Worm (Caenorhabditis elegans) whole organism, L2 larva: ENCODE data around the gene srj-4.

Experiments
- C34F6.9 ChIP-seq: fragments of 150-350 bp; optimal IDR thresholded peaks from 2 replicates; lab custom pipeline; 2014; ENCODE audit warnings: missing biosample characterization, missing genetic modification characterization
- F13H6.1 ChIP-seq: sonication (generic microtip); optimal IDR thresholded peaks from 2 replicates; lab custom pipeline; 2016; ENCODE audit warnings: missing genetic modification characterization, missing compliant biosample characterization
- R02D3.7 ChIP-seq: fragments of 150-350 bp; optimal IDR thresholded peaks from 2 replicates; lab custom pipeline; 2014; ENCODE audit warnings: missing biosample characterization, missing genetic modification characterization
- Y55F3AM.14 ChIP-seq: fragments of 200-800 bp; sonication (Bioruptor generic); optimal IDR thresholded peaks from 2 replicates; lab custom pipeline; 2018; ENCODE audit warnings: mild to moderate bottlenecking, missing genetic modification characterization, missing compliant biosample characterization
- ZK546.5 ChIP-seq: sonication (generic microtip); optimal IDR thresholded peaks from 2 replicates; lab custom pipeline; 2017; ENCODE audit warnings: missing biosample characterization, missing genetic modification characterization
- alr-1 ChIP-seq: fragments of 150-350 bp; optimal IDR thresholded peaks from 2 replicates; lab custom pipeline; 2014; ENCODE audit warnings: missing biosample characterization, missing genetic modification characterization
- aly-2 ChIP-seq: fragments of 150-350 bp; optimal IDR thresholded peaks from 2 replicates; lab custom pipeline; 2014; ENCODE audit warnings: missing biosample characterization, missing genetic modification characterization
- ama-1 ChIP-seq: fragments of 150-350 bp; optimal IDR thresholded peaks from 2 replicates; lab custom pipeline; 2018; ENCODE audit warnings: inconsistent platforms
- blmp-1 ChIP-seq: sonication (generic microtip); optimal IDR thresholded peaks from 2 replicates; lab custom pipeline; 2017; ENCODE audit warnings: missing genetic modification characterization, mild to moderate bottlenecking, missing compliant biosample characterization, antibody characterized with exemption, moderate library complexity; ENCODE audit not compliant: insufficient read depth
- ceh-16 ChIP-seq: fragments of 150-350 bp; optimal IDR thresholded peaks from 2 replicates; lab custom pipeline; 2014; ENCODE audit warnings: missing biosample characterization, missing genetic modification characterization
- ceh-82 ChIP-seq: fragments of 150-350 bp; optimal IDR thresholded peaks from 2 replicates; lab custom pipeline; 2014; ENCODE audit warnings: missing biosample characterization, missing genetic modification characterization
- crh-2 ChIP-seq: sonication (generic microtip); optimal IDR thresholded peaks from 2 replicates; lab custom pipeline; 2017; ENCODE audit warnings: missing biosample characterization, missing genetic modification characterization
- dmd-4 ChIP-seq: sonication (generic microtip); optimal IDR thresholded peaks from 2 replicates; lab custom pipeline; 2017; ENCODE audit warnings: missing biosample characterization, missing genetic modification characterization
- egl-27 ChIP-seq: sonication (generic microtip); optimal IDR thresholded peaks from 3 replicates; lab custom pipeline; 2017; ENCODE audit warnings: missing biosample characterization, missing genetic modification reagents, missing genetic modification characterization
- elt-1 ChIP-seq: fragments of 150-350 bp; optimal IDR thresholded peaks from 2 replicates; lab custom pipeline; 2014; ENCODE audit warnings: missing biosample characterization, missing genetic modification characterization
- elt-3 ChIP-seq: sonication (generic microtip); optimal IDR thresholded peaks from 2 replicates; lab custom pipeline; 2017; ENCODE audit warnings: missing biosample characterization, missing genetic modification characterization
- fos-1 ChIP-seq: fragments of 150-350 bp; optimal IDR thresholded peaks from 2 replicates; lab custom pipeline; 2014; ENCODE audit warnings: missing biosample characterization, missing genetic modification characterization
- gmeb-1 ChIP-seq: fragments of 150-350 bp; optimal IDR thresholded peaks from 2 replicates; lab custom pipeline; 2014; ENCODE audit warnings: missing biosample characterization, missing genetic modification characterization
- lin-11 ChIP-seq: fragments of 150-350 bp; sonication (generic microtip); optimal IDR thresholded peaks from 2 replicates; lab custom pipeline; 2014; ENCODE audit warnings: missing biosample characterization, missing genetic modification characterization, inconsistent platforms, mixed read lengths
- lin-13 ChIP-seq: fragments of 150-350 bp; optimal IDR thresholded peaks from 2 replicates; lab custom pipeline; 2014; ENCODE audit warnings: missing biosample characterization, missing genetic modification reagents, missing genetic modification characterization
- lin-39 ChIP-seq: fragments of 150-350 bp; optimal IDR thresholded peaks from 2 replicates; lab custom pipeline; 2014; ENCODE audit warnings: missing biosample characterization, missing genetic modification reagents, missing genetic modification characterization
- lsy-2 ChIP-seq, 2 experiments: fragments of 150-350 bp in 1 of 2; sonication (generic microtip) in 1 of 2; optimal IDR thresholded peaks; 2 replicates each; lab custom pipeline; 2014 to 2017; ENCODE audit warnings: missing biosample characterization in 2 of 2, missing genetic modification characterization in 2 of 2
- mab-5 ChIP-seq: fragments of 150-350 bp; optimal IDR thresholded peaks from 2 replicates; lab custom pipeline; 2014; ENCODE audit warnings: missing biosample characterization, missing genetic modification characterization
- mbf-1 ChIP-seq: sonication (generic microtip); optimal IDR thresholded peaks from 2 replicates; lab custom pipeline; 2017; ENCODE audit warnings: missing biosample characterization, missing genetic modification characterization
- mdl-1 ChIP-seq, 2 experiments: fragments of 150-350 bp in 1 of 2; sonication (generic microtip) in 1 of 2; optimal IDR thresholded peaks; 2 replicates each; lab custom pipeline; 2017; ENCODE audit warnings: missing biosample characterization in 2 of 2, missing genetic modification characterization in 2 of 2
- nhr-10 ChIP-seq: sonication (generic microtip); optimal IDR thresholded peaks from 2 replicates; lab custom pipeline; 2017; ENCODE audit warnings: missing biosample characterization, missing genetic modification characterization
- nhr-11 ChIP-seq: fragments of 150-350 bp; optimal IDR thresholded peaks from 2 replicates; lab custom pipeline; 2014; ENCODE audit warnings: missing biosample characterization, missing genetic modification characterization
- nhr-12 ChIP-seq: fragments of 150-350 bp; optimal IDR thresholded peaks from 2 replicates; lab custom pipeline; 2014; ENCODE audit warnings: missing biosample characterization, missing genetic modification characterization
- nhr-129 ChIP-seq: fragments of 150-350 bp; optimal IDR thresholded peaks from 2 replicates; lab custom pipeline; 2014; ENCODE audit warnings: missing biosample characterization, missing genetic modification characterization
- nhr-21 ChIP-seq: fragments of 150-350 bp; optimal IDR thresholded peaks from 2 replicates; lab custom pipeline; 2014; ENCODE audit warnings: missing biosample characterization, missing genetic modification characterization
- nhr-23 ChIP-seq: fragments of 150-350 bp; optimal IDR thresholded peaks from 2 replicates; lab custom pipeline; 2014; ENCODE audit warnings: missing biosample characterization, missing genetic modification reagents, missing genetic modification characterization
- nhr-237 ChIP-seq: fragments of 150-350 bp; optimal IDR thresholded peaks from 2 replicates; lab custom pipeline; 2014; ENCODE audit warnings: missing biosample characterization, missing genetic modification characterization
- nhr-25 ChIP-seq: fragments of 150-350 bp; sonication (generic microtip); optimal IDR thresholded peaks from 3 replicates; lab custom pipeline; 2014; ENCODE audit warnings: missing biosample characterization, missing genetic modification characterization
- nhr-6 ChIP-seq: fragments of 150-350 bp; optimal IDR thresholded peaks from 2 replicates; lab custom pipeline; 2014; ENCODE audit warnings: missing biosample characterization, missing genetic modification characterization
- nhr-77 ChIP-seq: fragments of 150-350 bp; optimal IDR thresholded peaks from 2 replicates; lab custom pipeline; 2014; ENCODE audit warnings: missing biosample characterization, missing genetic modification characterization
- peb-1 ChIP-seq: fragments of 150-350 bp; optimal IDR thresholded peaks from 2 replicates; lab custom pipeline; 2014; ENCODE audit warnings: missing biosample characterization, missing genetic modification characterization
- sem-4 ChIP-seq: fragments of 150-350 bp; optimal IDR thresholded peaks from 2 replicates; lab custom pipeline; 2014; ENCODE audit warnings: missing biosample characterization, missing genetic modification reagents, missing genetic modification characterization
- skn-1 ChIP-seq: sonication (generic microtip); optimal IDR thresholded peaks from 2 replicates; lab custom pipeline; 2017; ENCODE audit warnings: missing biosample characterization, missing genetic modification characterization
- sma-3 ChIP-seq: sonication (generic microtip); optimal IDR thresholded peaks from 2 replicates; lab custom pipeline; 2016; ENCODE audit warnings: missing genetic modification reagents, missing genetic modification characterization, missing compliant biosample characterization
- sma-9 ChIP-seq, 2 experiments: fragments of 150-350 bp in 1 of 2; sonication (generic microtip) in 1 of 2; optimal IDR thresholded peaks; 2 replicates each; lab custom pipeline; 2014 to 2016; ENCODE audit warnings: missing genetic modification characterization in 2 of 2, mild to moderate bottlenecking in 1 of 2, missing biosample characterization in 1 of 2, missing compliant biosample characterization in 1 of 2, missing genetic modification reagents in 1 of 2, moderate library complexity in 1 of 2
- snpc-4 ChIP-seq: fragments of 150-350 bp; optimal IDR thresholded peaks from 2 replicates; lab custom pipeline; 2014; ENCODE audit warnings: missing biosample characterization, missing genetic modification characterization
- unc-39 ChIP-seq: fragments of 150-350 bp; optimal IDR thresholded peaks from 2 replicates; lab custom pipeline; 2014; ENCODE audit warnings: missing biosample characterization, missing genetic modification characterization
- unc-55 ChIP-seq: fragments of 150-350 bp; sonication (generic microtip); optimal IDR thresholded peaks from 3 replicates; lab custom pipeline; 2014; ENCODE audit warnings: missing biosample characterization, missing genetic modification reagents, missing genetic modification characterization
- unc-62 ChIP-seq: fragments of 150-350 bp; optimal IDR thresholded peaks from 2 replicates; lab custom pipeline; 2014; ENCODE audit warnings: missing biosample characterization, missing genetic modification reagents, missing genetic modification characterization
- zag-1 ChIP-seq: fragments of 150-350 bp; optimal IDR thresholded peaks from 2 replicates; lab custom pipeline; 2014; ENCODE audit warnings: missing biosample characterization, missing genetic modification characterization
- ztf-1 ChIP-seq: fragments of 200-800 bp; sonication (Bioruptor generic); conservative IDR thresholded peaks from 2 replicates; pipeline ENCODE4 v1.3.6; 2022; ENCODE audit warnings: missing genetic modification characterization, missing compliant biosample characterization
- ztf-11 ChIP-seq: sonication (generic microtip); optimal IDR thresholded peaks from 2 replicates; lab custom pipeline; 2017; ENCODE audit warnings: missing biosample characterization, missing genetic modification characterization
- ztf-4 ChIP-seq: fragments of 150-350 bp; optimal IDR thresholded peaks from 2 replicates; lab custom pipeline; 2014; ENCODE audit warnings: missing biosample characterization, missing genetic modification characterization

The srj-4 gene

ce11 chrV:12187344-12187743, 24.3 kb downstream of the srj-4 start, which contains the start of gene ZK863.8:
Gene ZK863.8, minus strand, starts transcription at chrV:12187516.
- TF ChIP-seq ceh-82 (no peak), nhr-129 (peak; percentile 18), F13H6.1 (peak; percentile 23), nhr-6 (tag; lab: Kevin White, UChicago) (no peak), nhr-23 (tag; lab: Kevin White, UChicago) (no peak)
- TF ChIP-seq, all 48 proteins: peak for 2

ce11 chrV:12188830-12189229, 25.8 kb downstream of the srj-4 start:
- no peak for TF ChIP-seq unc-62 (GFP tag; lab: Kevin White, UChicago)
- TF ChIP-seq sma-9 (GFP tag; optimal IDR thresholded peaks at IDR 0.05; lab: Kevin White, UChicago), result no peak
- TF ChIP-seq sma-9 (tag; optimal IDR thresholded peaks at IDR 0.05; lab: Kevin White, UChicago), result no peak
- TF ChIP-seq ZK546.5, result no peak
- TF ChIP-seq snpc-4, result no peak
- peak; percentile 51 for TF ChIP-seq F13H6.1
- TF ChIP-seq nhr-129, result no peak

ce11 chrV:12190943-12191569, 28.1 kb downstream of the srj-4 start, which contains the start of gene dpy-30:
Gene dpy-30, plus strand, starts transcription at chrV:12191519.
- TF ChIP-seq aly-2 (tag; lab: Kevin White, UChicago) (no peak), snpc-4 (peak; percentile 29), lsy-2 (tag; optimal IDR thresholded peaks at IDR 0.05; lab: Kevin White, UChicago) (peak; percentile 87 to 97), nhr-77 (no peak), unc-55 (GFP tag; lab: Kevin White, UChicago) (peak; percentile 75), peb-1 (tag; lab: Kevin White, UChicago) (no peak), nhr-11 (tag; lab: Kevin White, UChicago) (no peak), ztf-11 (tag; lab: Kevin White, UChicago) (no peak), nhr-12 (tag; lab: Kevin White, UChicago) (no peak), nhr-129 (peak; percentile 73), lin-13 (GFP tag; lab: Kevin White, UChicago) (peak; percentile 13), C34F6.9 (tag; lab: Kevin White, UChicago) (peak; percentile 85), gmeb-1 (tag; lab: Kevin White, UChicago) (peak; percentile 69), ztf-1 (no peak), nhr-23 (tag; lab: Kevin White, UChicago) (no peak), unc-62 (GFP tag; lab: Kevin White, UChicago) (no peak), elt-3 (tag; lab: Kevin White, UChicago) (no peak), Y55F3AM.14 (GFP tag; lab: Kevin White, UChicago) (no peak), fos-1 (tag; lab: Kevin White, UChicago) (no peak), elt-1 (tag; lab: Kevin White, UChicago) (no peak), ZK546.5 (no peak), mab-5 (no peak), sma-9 (GFP tag; optimal IDR thresholded peaks at IDR 0.05; lab: Kevin White, UChicago) (peak; percentile 66), sma-9 (tag; optimal IDR thresholded peaks at IDR 0.05; lab: Kevin White, UChicago) (no peak), dmd-4 (no peak), nhr-21 (no peak), alr-1 (tag; lab: Kevin White, UChicago) (no peak), egl-27 (no peak), blmp-1 (tag; lab: Kevin White, UChicago) (no peak), skn-1 (tag; lab: Kevin White, UChicago) (no peak), ztf-4 (no peak), F13H6.1 (peak; percentile 41), lin-39 (no peak), mdl-1 (tag; optimal IDR thresholded peaks at IDR 0.05; lab: Kevin White, UChicago) (no peak), nhr-237 (tag; lab: Kevin White, UChicago) (no peak), ceh-16 (no peak), lin-11 (peak; percentile 17), nhr-25 (tag; lab: Kevin White, UChicago) (peak; percentile 39), unc-39 (no peak), nhr-6 (tag; lab: Kevin White, UChicago) (no peak), R02D3.7 (tag; lab: Kevin White, UChicago) (no peak), mbf-1 (tag; lab: Kevin White, UChicago) (no peak), sma-3 (GFP tag; lab: Kevin White, UChicago) (peak; percentile 46), sem-4 (tag; lab: Kevin White, UChicago) (no peak), ama-1 (lab: Kevin White, UChicago) (no peak), ceh-82 (no peak), crh-2 (peak; percentile 70), zag-1 (tag; lab: Kevin White, UChicago) (no peak), nhr-10 (no peak)
